Fruit fly (Drosophila melanogaster) whole organism: ENCODE results near the gene flfl.

Experiments used
- CG8478 ChIP-seq: fragments of >200 bp; optimal IDR thresholded peaks from 2 replicates; lab custom pipeline; 2018; ENCODE audit warnings: inconsistent platforms
- Dll ChIP-seq: fragments of >200 bp; optimal IDR thresholded peaks from 2 replicates; lab custom pipeline; 2017
- EcR ChIP-seq, 2 experiments: fragments of >200 bp; optimal IDR thresholded peaks; 2 replicates each; lab custom pipeline; 2017; ENCODE audit warnings: missing biosample characterization in 2 of 2, missing genetic modification characterization in 2 of 2, missing genetic modification reagents in 2 of 2
- psq ChIP-seq: fragments of >200 bp; optimal IDR thresholded peaks from 2 replicates; lab custom pipeline; 2017
- usp ChIP-seq: fragments of >200 bp; optimal IDR thresholded peaks from 2 replicates; lab custom pipeline; 2017; ENCODE audit warnings: missing biosample characterization, missing genetic modification characterization, mixed read lengths

Gene flfl

dm6 chr3R:13735304-13735898 is 51.7 kb downstream of the flfl start:
- TF ChIP-seq Dll (no peak), CG8478 (lab: Kevin White, UChicago) (no peak), EcR (GFP tag; optimal IDR thresholded peaks at IDR 0.05; lab: Kevin White, UChicago) (no peak), psq (lab: Kevin White, UChicago) (no peak), usp (GFP tag; lab: Kevin White, UChicago) (no peak)
